Worm (Caenorhabditis elegans) whole organism, late embryonic: ENCODE data around the gene wrm-1.

ENCODE experiments used
- C38D4.7 ChIP-seq: fragments of 200-800 bp; sonication (Bioruptor generic); optimal IDR thresholded peaks from 2 replicates; lab custom pipeline; 2018; ENCODE audit warnings: mild to moderate bottlenecking, missing genetic modification characterization, moderate library complexity, missing compliant biosample characterization
- F13H6.1 ChIP-seq: sonication (generic microtip); optimal IDR thresholded peaks from 2 replicates; lab custom pipeline; 2016; ENCODE audit warnings: missing genetic modification characterization, missing compliant biosample characterization
- K09A11.1 ChIP-seq: sonication (generic microtip); optimal IDR thresholded peaks from 2 replicates; lab custom pipeline; 2017; ENCODE audit warnings: antibody characterized with exemption, mild to moderate bottlenecking, missing genetic modification characterization, missing compliant biosample characterization; ENCODE audit not compliant: insufficient read depth
- T23F11.4 ChIP-seq: fragments of 200-800 bp; sonication (Bioruptor generic); optimal IDR thresholded peaks from 2 replicates; lab custom pipeline; 2018; ENCODE audit warnings: mild to moderate bottlenecking, missing genetic modification characterization, missing compliant biosample characterization
- ahr-1 ChIP-seq: sonication (generic microtip); optimal IDR thresholded peaks from 2 replicates; lab custom pipeline; 2016; ENCODE audit warnings: missing genetic modification characterization, missing compliant biosample characterization
- ceh-14 ChIP-seq: sonication (generic microtip); optimal IDR thresholded peaks from 2 replicates; lab custom pipeline; 2016; ENCODE audit warnings: missing genotype, missing genetic modification characterization, missing compliant biosample characterization
- ceh-18 ChIP-seq: sonication (generic microtip); optimal IDR thresholded peaks from 2 replicates; lab custom pipeline; 2016; ENCODE audit warnings: missing genetic modification characterization, missing compliant biosample characterization
- ceh-19 ChIP-seq: fragments of 200-800 bp; sonication (Bioruptor generic); optimal IDR thresholded peaks from 2 replicates; lab custom pipeline; 2018; ENCODE audit warnings: mild to moderate bottlenecking, missing genetic modification characterization, missing compliant biosample characterization
- ceh-6 ChIP-seq: fragments of 200-800 bp; sonication (Bioruptor generic); optimal IDR thresholded peaks from 2 replicates; lab custom pipeline; 2018; ENCODE audit warnings: mild to moderate bottlenecking, missing genetic modification characterization, missing compliant biosample characterization
- ceh-9 ChIP-seq: sonication (generic microtip); optimal IDR thresholded peaks from 2 replicates; lab custom pipeline; 2016; ENCODE audit warnings: mild to moderate bottlenecking, missing genetic modification characterization, inconsistent platforms, missing compliant biosample characterization
- che-1 ChIP-seq: sonication (generic microtip); optimal IDR thresholded peaks from 2 replicates; lab custom pipeline; 2016; ENCODE audit warnings: mild to moderate bottlenecking, missing genetic modification characterization, missing compliant biosample characterization
- elt-2 ChIP-seq: sonication (generic microtip); optimal IDR thresholded peaks from 2 replicates; lab custom pipeline; 2016; ENCODE audit warnings: missing genetic modification reagents, missing genetic modification characterization, missing compliant biosample characterization
- elt-4 ChIP-seq: sonication (generic microtip); optimal IDR thresholded peaks from 2 replicates; lab custom pipeline; 2016; ENCODE audit warnings: missing genetic modification characterization, missing compliant biosample characterization
- fkh-10 ChIP-seq: fragments of 150-350 bp; optimal IDR thresholded peaks from 2 replicates; lab custom pipeline; 2014; ENCODE audit warnings: missing biosample characterization, missing genetic modification reagents, missing genetic modification characterization
- fkh-6 ChIP-seq: sonication (generic microtip); optimal IDR thresholded peaks from 2 replicates; lab custom pipeline; 2016; ENCODE audit warnings: missing genetic modification characterization, missing compliant biosample characterization
- hlh-15 ChIP-seq: sonication (generic microtip); optimal IDR thresholded peaks from 2 replicates; lab custom pipeline; 2016; ENCODE audit warnings: missing genetic modification characterization, missing compliant biosample characterization
- hlh-30 ChIP-seq: sonication (generic microtip); optimal IDR thresholded peaks from 2 replicates; lab custom pipeline; 2017; ENCODE audit warnings: antibody characterized with exemption, missing genetic modification characterization, missing compliant biosample characterization; ENCODE audit not compliant: insufficient read depth
- hlh-8 ChIP-seq: sonication (generic microtip); optimal IDR thresholded peaks from 2 replicates; lab custom pipeline; 2016; ENCODE audit warnings: missing genotype, missing genetic modification characterization, missing compliant biosample characterization
- madf-2 ChIP-seq: sonication (generic microtip); optimal IDR thresholded peaks from 2 replicates; lab custom pipeline; 2017; ENCODE audit warnings: missing genetic modification characterization, missing compliant biosample characterization
- nfya-1 ChIP-seq: sonication (generic microtip); optimal IDR thresholded peaks from 2 replicates; lab custom pipeline; 2017; ENCODE audit warnings: missing genetic modification characterization, mild to moderate bottlenecking, missing compliant biosample characterization, antibody characterized with exemption, moderate library complexity
- nhr-11 ChIP-seq: fragments of 150-350 bp; optimal IDR thresholded peaks from 2 replicates; lab custom pipeline; 2014; ENCODE audit warnings: missing biosample characterization, missing genetic modification characterization
- nhr-232 ChIP-seq: sonication (generic microtip); optimal IDR thresholded peaks from 2 replicates; lab custom pipeline; 2016; ENCODE audit warnings: missing genetic modification characterization, missing compliant biosample characterization
- odd-2 ChIP-seq: sonication (generic microtip); optimal IDR thresholded peaks from 2 replicates; lab custom pipeline; 2017; ENCODE audit warnings: antibody characterized with exemption, mild to moderate bottlenecking, missing genetic modification characterization, missing compliant biosample characterization
- pat-9 ChIP-seq: fragments of 200-800 bp; sonication (Bioruptor generic); optimal IDR thresholded peaks from 2 replicates; lab custom pipeline; 2018; ENCODE audit warnings: mild to moderate bottlenecking, missing genetic modification characterization, moderate library complexity, missing compliant biosample characterization
- pax-1 ChIP-seq: fragments of 150-350 bp; optimal IDR thresholded peaks from 2 replicates; lab custom pipeline; 2014; ENCODE audit warnings: missing biosample characterization, missing genetic modification characterization
- pha-4 ChIP-seq: fragments of 150-350 bp; optimal IDR thresholded peaks from 2 replicates; lab custom pipeline; 2018; ENCODE audit warnings: missing biosample characterization, missing genetic modification reagents, missing genetic modification characterization
- pros-1 ChIP-seq: fragments of 150-350 bp; optimal IDR thresholded peaks from 2 replicates; lab custom pipeline; 2014; ENCODE audit warnings: missing biosample characterization, missing genetic modification reagents, missing genetic modification characterization
- ref-2 ChIP-seq: sonication (generic microtip); optimal IDR thresholded peaks from 2 replicates; lab custom pipeline; 2016; ENCODE audit warnings: missing genetic modification characterization, missing compliant biosample characterization
- rnt-1 ChIP-seq: sonication (generic microtip); optimal IDR thresholded peaks from 2 replicates; lab custom pipeline; 2016; ENCODE audit warnings: missing genetic modification characterization, missing compliant biosample characterization
- sdc-2 ChIP-seq: sonication (generic microtip); optimal IDR thresholded peaks from 2 replicates; lab custom pipeline; 2016; ENCODE audit warnings: missing genotype, missing genetic modification characterization, missing compliant biosample characterization
- sox-4 ChIP-seq: sonication (generic microtip); optimal IDR thresholded peaks from 2 replicates; lab custom pipeline; 2017; ENCODE audit warnings: mild to moderate bottlenecking, missing genetic modification characterization, inconsistent platforms, missing compliant biosample characterization
- ttx-3 ChIP-seq: sonication (generic microtip); optimal IDR thresholded peaks from 2 replicates; lab custom pipeline; 2016; ENCODE audit warnings: missing genetic modification reagents, missing genetic modification characterization, missing compliant biosample characterization
- unc-3 ChIP-seq, 2 experiments: fragments of 200-800 bp in 1 of 2; sonication (Bioruptor generic) in 1 of 2; sonication (generic microtip) in 1 of 2; conservative IDR thresholded peaks in 1 of 2; optimal IDR thresholded peaks in 1 of 2; 2 replicates each; pipeline versions ENCODE4 v1.3.6 to Lab custom; 2016 to 2022; ENCODE audit warnings: missing compliant biosample characterization in 2 of 2, missing genetic modification characterization in 2 of 2, missing genetic modification reagents in 1 of 2
- unc-42 ChIP-seq: sonication (generic microtip); optimal IDR thresholded peaks from 2 replicates; lab custom pipeline; 2016; ENCODE audit warnings: missing genotype, missing genetic modification characterization, missing compliant biosample characterization
- zip-5 ChIP-seq: sonication (generic microtip); optimal IDR thresholded peaks from 2 replicates; lab custom pipeline; 2016; ENCODE audit warnings: missing genetic modification characterization, missing compliant biosample characterization

Gene wrm-1

ce11 chrIII:5727827-5728226, 5.2 kb downstream of the wrm-1 start, which contains the start of gene egg-1:
TSS of gene egg-1 (plus strand) at chrIII:5728180.
- TF ChIP-seq ref-2 (tag; lab: Kevin White, UChicago), result no peak
- no peak for TF ChIP-seq fkh-6 (tag; lab: Kevin White, UChicago)
- no peak for TF ChIP-seq elt-4 (tag; lab: Kevin White, UChicago)
- TF ChIP-seq ttx-3 (tag; lab: Kevin White, UChicago), result no peak
- TF ChIP-seq unc-3 (GFP tag; conservative IDR thresholded peaks at IDR 0.05; lab: Robert Waterston, UW), result no peak
- TF ChIP-seq unc-3 (tag; optimal IDR thresholded peaks at IDR 0.05; lab: Kevin White, UChicago), result no peak
- TF ChIP-seq pat-9 (tag; lab: Kevin White, UChicago), result no peak
- no peak for TF ChIP-seq rnt-1
- no peak for TF ChIP-seq ceh-14 (tag; lab: Kevin White, UChicago)
- no peak for TF ChIP-seq ceh-19 (GFP tag; lab: Kevin White, UChicago)
- TF ChIP-seq fkh-10 (GFP tag; lab: Kevin White, UChicago), result no peak
- TF ChIP-seq hlh-8 (tag; lab: Kevin White, UChicago), result no peak
- TF ChIP-seq ahr-1 (tag; lab: Kevin White, UChicago), result no peak
- no peak for TF ChIP-seq nhr-232 (tag; lab: Kevin White, UChicago)
- TF ChIP-seq madf-2, result no peak
- no peak for TF ChIP-seq pha-4
- TF ChIP-seq hlh-30 (tag; lab: Kevin White, UChicago), result no peak
- TF ChIP-seq, all 69 proteins: peak for 0

ce11 chrIII:5729367-5729766, 6.7 kb downstream of the wrm-1 start:
- TF ChIP-seq hlh-30 (tag; lab: Kevin White, UChicago), result no peak
- TF ChIP-seq elt-2 (tag; lab: Kevin White, UChicago), result no peak
- no peak for TF ChIP-seq odd-2 (tag; lab: Kevin White, UChicago)
- TF ChIP-seq nhr-232 (tag; lab: Kevin White, UChicago), result no peak
- no peak for TF ChIP-seq ceh-6 (GFP tag; lab: Kevin White, UChicago)
- TF ChIP-seq C38D4.7 (GFP tag; lab: Kevin White, UChicago), result no peak
- TF ChIP-seq pros-1 (tag; lab: Kevin White, UChicago), result no peak
- TF ChIP-seq ceh-19 (GFP tag; lab: Kevin White, UChicago), result no peak
- no peak for TF ChIP-seq ref-2 (tag; lab: Kevin White, UChicago)
- no peak for TF ChIP-seq pax-1 (tag; lab: Kevin White, UChicago)
- TF ChIP-seq sdc-2 (tag; lab: Kevin White, UChicago), result no peak
- TF ChIP-seq ceh-18 (tag; lab: Kevin White, UChicago), result no peak
- no peak for TF ChIP-seq F13H6.1
- TF ChIP-seq ceh-9 (tag; lab: Kevin White, UChicago), result no peak
- TF ChIP-seq sox-4, result no peak
- TF ChIP-seq K09A11.1 (tag; lab: Kevin White, UChicago), result no peak
- TF ChIP-seq che-1, result no peak
- TF ChIP-seq hlh-15, result no peak

DNA sequence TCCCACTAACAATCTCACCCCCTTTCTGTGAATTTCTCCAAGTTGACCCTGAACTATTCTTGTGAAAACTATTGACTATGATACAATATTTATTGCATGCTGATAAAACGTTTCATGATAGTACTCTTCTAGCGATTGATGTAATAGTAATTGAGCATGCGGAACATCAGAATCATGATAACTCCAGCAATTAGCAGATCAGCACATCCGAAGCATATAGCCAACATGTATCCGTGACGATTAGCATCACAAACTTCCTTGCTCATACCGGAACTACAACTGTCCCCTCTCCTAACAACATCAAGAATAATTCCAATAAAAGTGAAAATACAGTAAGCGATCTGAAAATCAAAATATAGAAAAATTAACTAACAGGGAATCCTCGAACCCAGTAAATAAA, 7.4 kb downstream of the wrm-1 start:
- TF ChIP-seq zip-5, result no peak
- no peak for TF ChIP-seq che-1
- TF ChIP-seq K09A11.1 (tag; lab: Kevin White, UChicago), result no peak
- no peak for TF ChIP-seq madf-2
- no peak for TF ChIP-seq elt-4 (tag; lab: Kevin White, UChicago)
- TF ChIP-seq unc-42 (tag; lab: Kevin White, UChicago), result no peak
- no peak for TF ChIP-seq nfya-1
- TF ChIP-seq ceh-6 (GFP tag; lab: Kevin White, UChicago), result no peak
- TF ChIP-seq pha-4, result no peak
- no peak for TF ChIP-seq hlh-15
- no peak for TF ChIP-seq pax-1 (tag; lab: Kevin White, UChicago)
- no peak for TF ChIP-seq fkh-6 (tag; lab: Kevin White, UChicago)
- TF ChIP-seq ceh-9 (tag; lab: Kevin White, UChicago), result no peak
- no peak for TF ChIP-seq nhr-11 (tag; lab: Kevin White, UChicago)
- TF ChIP-seq T23F11.4 (GFP tag; lab: Kevin White, UChicago), result no peak
- TF ChIP-seq ahr-1 (tag; lab: Kevin White, UChicago), result no peak
